Worm (Caenorhabditis elegans) whole organism, L2 larva: ENCODE results near the gene ins-13.
A peak's percentile ranks its signal among the peaks of the same experiment; 100 is the strongest.

ENCODE experiments used
- C34F6.9 ChIP-seq: fragments of 150-350 bp; optimal IDR thresholded peaks from 2 replicates; lab custom pipeline; 2014; ENCODE audit warnings: missing biosample characterization, missing genetic modification characterization
- F13H6.1 ChIP-seq: sonication (generic microtip); optimal IDR thresholded peaks from 2 replicates; lab custom pipeline; 2016; ENCODE audit warnings: missing genetic modification characterization, missing compliant biosample characterization
- ZK546.5 ChIP-seq: sonication (generic microtip); optimal IDR thresholded peaks from 2 replicates; lab custom pipeline; 2017; ENCODE audit warnings: missing biosample characterization, missing genetic modification characterization
- alr-1 ChIP-seq: fragments of 150-350 bp; optimal IDR thresholded peaks from 2 replicates; lab custom pipeline; 2014; ENCODE audit warnings: missing biosample characterization, missing genetic modification characterization
- ama-1 ChIP-seq: fragments of 150-350 bp; optimal IDR thresholded peaks from 2 replicates; lab custom pipeline; 2018; ENCODE audit warnings: inconsistent platforms
- blmp-1 ChIP-seq: sonication (generic microtip); optimal IDR thresholded peaks from 2 replicates; lab custom pipeline; 2017; ENCODE audit warnings: missing genetic modification characterization, mild to moderate bottlenecking, missing compliant biosample characterization, antibody characterized with exemption, moderate library complexity; ENCODE audit not compliant: insufficient read depth
- ceh-16 ChIP-seq: fragments of 150-350 bp; optimal IDR thresholded peaks from 2 replicates; lab custom pipeline; 2014; ENCODE audit warnings: missing biosample characterization, missing genetic modification characterization
- ceh-82 ChIP-seq: fragments of 150-350 bp; optimal IDR thresholded peaks from 2 replicates; lab custom pipeline; 2014; ENCODE audit warnings: missing biosample characterization, missing genetic modification characterization
- crh-2 ChIP-seq: sonication (generic microtip); optimal IDR thresholded peaks from 2 replicates; lab custom pipeline; 2017; ENCODE audit warnings: missing biosample characterization, missing genetic modification characterization
- dmd-4 ChIP-seq: sonication (generic microtip); optimal IDR thresholded peaks from 2 replicates; lab custom pipeline; 2017; ENCODE audit warnings: missing biosample characterization, missing genetic modification characterization
- egl-27 ChIP-seq: sonication (generic microtip); optimal IDR thresholded peaks from 3 replicates; lab custom pipeline; 2017; ENCODE audit warnings: missing biosample characterization, missing genetic modification reagents, missing genetic modification characterization
- elt-1 ChIP-seq: fragments of 150-350 bp; optimal IDR thresholded peaks from 2 replicates; lab custom pipeline; 2014; ENCODE audit warnings: missing biosample characterization, missing genetic modification characterization
- elt-3 ChIP-seq: sonication (generic microtip); optimal IDR thresholded peaks from 2 replicates; lab custom pipeline; 2017; ENCODE audit warnings: missing biosample characterization, missing genetic modification characterization
- fos-1 ChIP-seq: fragments of 150-350 bp; optimal IDR thresholded peaks from 2 replicates; lab custom pipeline; 2014; ENCODE audit warnings: missing biosample characterization, missing genetic modification characterization
- gmeb-1 ChIP-seq: fragments of 150-350 bp; optimal IDR thresholded peaks from 2 replicates; lab custom pipeline; 2014; ENCODE audit warnings: missing biosample characterization, missing genetic modification characterization
- lin-11 ChIP-seq: fragments of 150-350 bp; sonication (generic microtip); optimal IDR thresholded peaks from 2 replicates; lab custom pipeline; 2014; ENCODE audit warnings: missing biosample characterization, missing genetic modification characterization, inconsistent platforms, mixed read lengths
- lin-13 ChIP-seq: fragments of 150-350 bp; optimal IDR thresholded peaks from 2 replicates; lab custom pipeline; 2014; ENCODE audit warnings: missing biosample characterization, missing genetic modification reagents, missing genetic modification characterization
- lin-39 ChIP-seq: fragments of 150-350 bp; optimal IDR thresholded peaks from 2 replicates; lab custom pipeline; 2014; ENCODE audit warnings: missing biosample characterization, missing genetic modification reagents, missing genetic modification characterization
- lsy-2 ChIP-seq, 2 experiments: fragments of 150-350 bp in 1 of 2; sonication (generic microtip) in 1 of 2; optimal IDR thresholded peaks; 2 replicates each; lab custom pipeline; 2014 to 2017; ENCODE audit warnings: missing biosample characterization in 2 of 2, missing genetic modification characterization in 2 of 2
- mab-5 ChIP-seq: fragments of 150-350 bp; optimal IDR thresholded peaks from 2 replicates; lab custom pipeline; 2014; ENCODE audit warnings: missing biosample characterization, missing genetic modification characterization
- mbf-1 ChIP-seq: sonication (generic microtip); optimal IDR thresholded peaks from 2 replicates; lab custom pipeline; 2017; ENCODE audit warnings: missing biosample characterization, missing genetic modification characterization
- mdl-1 ChIP-seq, 2 experiments: fragments of 150-350 bp in 1 of 2; sonication (generic microtip) in 1 of 2; optimal IDR thresholded peaks; 2 replicates each; lab custom pipeline; 2017; ENCODE audit warnings: missing biosample characterization in 2 of 2, missing genetic modification characterization in 2 of 2
- nhr-12 ChIP-seq: fragments of 150-350 bp; optimal IDR thresholded peaks from 2 replicates; lab custom pipeline; 2014; ENCODE audit warnings: missing biosample characterization, missing genetic modification characterization
- nhr-129 ChIP-seq: fragments of 150-350 bp; optimal IDR thresholded peaks from 2 replicates; lab custom pipeline; 2014; ENCODE audit warnings: missing biosample characterization, missing genetic modification characterization
- nhr-21 ChIP-seq: fragments of 150-350 bp; optimal IDR thresholded peaks from 2 replicates; lab custom pipeline; 2014; ENCODE audit warnings: missing biosample characterization, missing genetic modification characterization
- nhr-23 ChIP-seq: fragments of 150-350 bp; optimal IDR thresholded peaks from 2 replicates; lab custom pipeline; 2014; ENCODE audit warnings: missing biosample characterization, missing genetic modification reagents, missing genetic modification characterization
- nhr-25 ChIP-seq: fragments of 150-350 bp; sonication (generic microtip); optimal IDR thresholded peaks from 3 replicates; lab custom pipeline; 2014; ENCODE audit warnings: missing biosample characterization, missing genetic modification characterization
- nhr-6 ChIP-seq: fragments of 150-350 bp; optimal IDR thresholded peaks from 2 replicates; lab custom pipeline; 2014; ENCODE audit warnings: missing biosample characterization, missing genetic modification characterization
- nhr-77 ChIP-seq: fragments of 150-350 bp; optimal IDR thresholded peaks from 2 replicates; lab custom pipeline; 2014; ENCODE audit warnings: missing biosample characterization, missing genetic modification characterization
- peb-1 ChIP-seq: fragments of 150-350 bp; optimal IDR thresholded peaks from 2 replicates; lab custom pipeline; 2014; ENCODE audit warnings: missing biosample characterization, missing genetic modification characterization
- sem-4 ChIP-seq: fragments of 150-350 bp; optimal IDR thresholded peaks from 2 replicates; lab custom pipeline; 2014; ENCODE audit warnings: missing biosample characterization, missing genetic modification reagents, missing genetic modification characterization
- skn-1 ChIP-seq: sonication (generic microtip); optimal IDR thresholded peaks from 2 replicates; lab custom pipeline; 2017; ENCODE audit warnings: missing biosample characterization, missing genetic modification characterization
- sma-3 ChIP-seq: sonication (generic microtip); optimal IDR thresholded peaks from 2 replicates; lab custom pipeline; 2016; ENCODE audit warnings: missing genetic modification reagents, missing genetic modification characterization, missing compliant biosample characterization
- sma-9 ChIP-seq, 2 experiments: fragments of 150-350 bp in 1 of 2; sonication (generic microtip) in 1 of 2; optimal IDR thresholded peaks; 2 replicates each; lab custom pipeline; 2014 to 2016; ENCODE audit warnings: missing genetic modification characterization in 2 of 2, mild to moderate bottlenecking in 1 of 2, missing biosample characterization in 1 of 2, missing compliant biosample characterization in 1 of 2, missing genetic modification reagents in 1 of 2, moderate library complexity in 1 of 2
- snpc-4 ChIP-seq: fragments of 150-350 bp; optimal IDR thresholded peaks from 2 replicates; lab custom pipeline; 2014; ENCODE audit warnings: missing biosample characterization, missing genetic modification characterization
- unc-39 ChIP-seq: fragments of 150-350 bp; optimal IDR thresholded peaks from 2 replicates; lab custom pipeline; 2014; ENCODE audit warnings: missing biosample characterization, missing genetic modification characterization
- unc-55 ChIP-seq: fragments of 150-350 bp; sonication (generic microtip); optimal IDR thresholded peaks from 3 replicates; lab custom pipeline; 2014; ENCODE audit warnings: missing biosample characterization, missing genetic modification reagents, missing genetic modification characterization
- zag-1 ChIP-seq: fragments of 150-350 bp; optimal IDR thresholded peaks from 2 replicates; lab custom pipeline; 2014; ENCODE audit warnings: missing biosample characterization, missing genetic modification characterization
- ztf-1 ChIP-seq: fragments of 200-800 bp; sonication (Bioruptor generic); conservative IDR thresholded peaks from 2 replicates; pipeline ENCODE4 v1.3.6; 2022; ENCODE audit warnings: missing genetic modification characterization, missing compliant biosample characterization
- ztf-4 ChIP-seq: fragments of 150-350 bp; optimal IDR thresholded peaks from 2 replicates; lab custom pipeline; 2014; ENCODE audit warnings: missing biosample characterization, missing genetic modification characterization

ins-13 gene

DNA sequence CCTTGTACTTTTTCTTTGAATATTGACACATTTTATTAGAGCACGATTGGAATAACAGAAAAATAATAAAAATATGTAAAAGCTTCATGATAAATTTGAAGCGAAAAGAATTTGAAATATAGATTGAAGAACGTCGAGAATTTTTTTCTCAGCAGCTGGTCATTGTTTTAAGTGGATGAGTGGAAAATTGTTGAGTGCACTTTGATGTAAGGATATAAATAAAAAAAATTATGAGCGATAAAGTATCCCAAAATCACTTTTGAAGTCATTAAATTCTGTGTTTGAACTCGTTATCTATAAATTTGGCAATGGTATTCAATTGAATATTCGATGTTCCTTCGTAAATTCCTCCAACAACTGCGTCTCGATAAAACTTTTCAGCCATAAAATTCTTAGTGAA is at the start of gene ins-13:
TSS of gene ins-13 (minus strand) at position 101 of the 400 bp plus-strand sequence.
- TF ChIP-seq nhr-23 (no peak), nhr-25 (tag; lab: Kevin White, UChicago) (no peak), egl-27 (tag; lab: Kevin White, UChicago) (no peak)

ce11 chrII:5594210-5594764 is 49.6 kb upstream of the ins-13 start, which contains the start of gene ttc-4:
ttc-4 (plus strand) TSS chrII:5594714.
- TF ChIP-seq crh-2 (tag; lab: Kevin White, UChicago), result peak; percentile 28
- no peak for TF ChIP-seq ZK546.5 (tag; lab: Kevin White, UChicago)
- TF ChIP-seq mab-5, result no peak
- peak; percentile 20 for TF ChIP-seq sma-3 (GFP tag; lab: Kevin White, UChicago)
- peak; percentile 4 for TF ChIP-seq F13H6.1
- peak; percentile 27 for TF ChIP-seq lin-13 (GFP tag; lab: Kevin White, UChicago)
- TF ChIP-seq ztf-1 (GFP tag; lab: Robert Waterston, UW), result no peak
- peak; percentile 22 for TF ChIP-seq nhr-25 (tag; lab: Kevin White, UChicago)
- TF ChIP-seq skn-1, result no peak
- TF ChIP-seq dmd-4 (tag; lab: Kevin White, UChicago), result no peak
- peak in 1 of 2 experiments; percentile 66 for TF ChIP-seq lsy-2 (tag; optimal IDR thresholded peaks at IDR 0.05; lab: Kevin White, UChicago)
- no peak for TF ChIP-seq elt-1 (tag; lab: Kevin White, UChicago)
- TF ChIP-seq zag-1 (tag; lab: Kevin White, UChicago), result no peak
- peak; percentile 76 for TF ChIP-seq unc-55
- peak; percentile 27 for TF ChIP-seq nhr-129 (tag; lab: Kevin White, UChicago)
- TF ChIP-seq nhr-77 (tag; lab: Kevin White, UChicago), result no peak
- TF ChIP-seq fos-1 (tag; lab: Kevin White, UChicago), result peak; percentile 25
- TF ChIP-seq lin-39 (tag; lab: Kevin White, UChicago), result no peak
- peak; percentile 68 for TF ChIP-seq C34F6.9 (tag; lab: Kevin White, UChicago)
- TF ChIP-seq unc-39 (tag; lab: Kevin White, UChicago), result no peak

ce11 chrII:5593377-5593932 is 48.8 kb upstream of the ins-13 start, which contains the start of gene cdc-14:
cdc-14 (minus strand) TSS chrII:5593427.
- peak; percentile 87 for TF ChIP-seq nhr-6
- TF ChIP-seq nhr-129 (tag; lab: Kevin White, UChicago), result peak; percentile 94
- peak; percentile 33 for TF ChIP-seq lin-11
- TF ChIP-seq ztf-4, result peak; percentile 68
- peak; percentile 41 for TF ChIP-seq nhr-21 (tag; lab: Kevin White, UChicago)
- TF ChIP-seq F13H6.1, result peak; percentile 86
- TF ChIP-seq ztf-1 (GFP tag; lab: Robert Waterston, UW), result no peak
- peak; percentile 63 for TF ChIP-seq ceh-16
- TF ChIP-seq sem-4 (tag; lab: Kevin White, UChicago), result peak; percentile 88
- TF ChIP-seq elt-3 (tag; lab: Kevin White, UChicago), result no peak
- TF ChIP-seq crh-2 (tag; lab: Kevin White, UChicago), result peak; percentile 77
- peak; percentile 10 for TF ChIP-seq ama-1 (lab: Kevin White, UChicago)
- peak; percentile 21 for TF ChIP-seq egl-27 (tag; lab: Kevin White, UChicago)
- TF ChIP-seq nhr-25 (tag; lab: Kevin White, UChicago), result peak; percentile 87
- no peak for TF ChIP-seq nhr-23
- no peak for TF ChIP-seq alr-1 (tag; lab: Kevin White, UChicago)
- TF ChIP-seq fos-1 (tag; lab: Kevin White, UChicago), result peak; percentile 91
- peak; percentile 80 for TF ChIP-seq sma-9 (GFP tag; optimal IDR thresholded peaks at IDR 0.05; lab: Kevin White, UChicago)
- TF ChIP-seq sma-9 (tag; optimal IDR thresholded peaks at IDR 0.05; lab: Kevin White, UChicago), result no peak
- no peak for TF ChIP-seq nhr-12 (tag; lab: Kevin White, UChicago)
- peak; percentile 60 for TF ChIP-seq gmeb-1
- peak; percentile 57 for TF ChIP-seq lin-13 (GFP tag; lab: Kevin White, UChicago)
- no peak for TF ChIP-seq elt-1 (tag; lab: Kevin White, UChicago)
- peak in 1 of 2 experiments; percentile 16 for TF ChIP-seq mdl-1 (tag; optimal IDR thresholded peaks at IDR 0.05; lab: Kevin White, UChicago)
- no peak for TF ChIP-seq nhr-77 (tag; lab: Kevin White, UChicago)
- peak; percentile 82 for TF ChIP-seq C34F6.9 (tag; lab: Kevin White, UChicago)
- peak; percentile 28 for TF ChIP-seq unc-55
- TF ChIP-seq mab-5, result peak; percentile 35
- no peak for TF ChIP-seq peb-1 (tag; lab: Kevin White, UChicago)
- TF ChIP-seq mbf-1 (tag; lab: Kevin White, UChicago), result no peak
- peak in 1 of 2 experiments; percentile 82 for TF ChIP-seq lsy-2 (tag; optimal IDR thresholded peaks at IDR 0.05; lab: Kevin White, UChicago)
- TF ChIP-seq blmp-1, result peak; percentile 73
- TF ChIP-seq ceh-82 (tag; lab: Kevin White, UChicago), result no peak
- TF ChIP-seq snpc-4 (tag; lab: Kevin White, UChicago), result peak; percentile 74
- peak; percentile 85 for TF ChIP-seq sma-3 (GFP tag; lab: Kevin White, UChicago)
